Fruit fly (Drosophila melanogaster): ENCODE data around the gene CapaR.

CapaR gene

dm6 chr3L:21515823-21516715 lies 45.9 kb downstream of the CapaR start, which contains the start of the genes SAK and Cdk12 (continued):
- TF ChIP-seq CG13296 (GFP tag; optimal IDR thresholded peaks at IDR 0.05): peak; percentile 86
- TF ChIP-seq dimm (GFP tag; IDR thresholded peaks at IDR 0.05): peak; percentile 21; the same call in 1 of the 2 replicates
- TF ChIP-seq CG13894 (tag; optimal IDR thresholded peaks at IDR 0.05): peak; percentile 87
- peak; percentile 38 for TF ChIP-seq CG10431 (GFP tag; optimal IDR thresholded peaks at IDR 0.05)
- TF ChIP-seq Awh (GFP tag; IDR thresholded peaks at IDR 0.05): peak; percentile 70
- peak; percentile 80 for TF ChIP-seq CG17385 (GFP tag; optimal IDR thresholded peaks at IDR 0.05)
- peak; percentile 60 for TF ChIP-seq pum (GFP tag; optimal IDR thresholded peaks at IDR 0.05)
- peak; percentile 24 for TF ChIP-seq pfk (GFP tag; optimal IDR thresholded peaks at IDR 0.05)
- peak; percentile 91 for TF ChIP-seq bcd (GFP tag; optimal IDR thresholded peaks at IDR 0.05)
- peak; percentile 50; the same call in 2 of the 3 replicates for TF ChIP-seq croc (GFP tag; conservative IDR thresholded peaks at IDR 0.05)
- TF ChIP-seq Lim3 (GFP tag; IDR thresholded peaks at IDR 0.05): no peak
- TF ChIP-seq HLH54F (GFP tag; optimal IDR thresholded peaks at IDR 0.05): peak; percentile 74
- no peak for TF ChIP-seq CG1832 (GFP tag; optimal IDR thresholded peaks at IDR 0.05)
- TF ChIP-seq Hmx (GFP tag; optimal IDR thresholded peaks at IDR 0.05): no peak
- peak; percentile 78 for TF ChIP-seq CG31224 (GFP tag; IDR thresholded peaks at IDR 0.05)
- TF ChIP-seq Hmr (GFP tag; optimal IDR thresholded peaks at IDR 0.05): peak; percentile 88
- TF ChIP-seq sisA (GFP tag; IDR thresholded peaks at IDR 0.05): peak; percentile 86
- peak; percentile 71 for TF ChIP-seq Antp (GFP tag; optimal IDR thresholded peaks at IDR 0.05)
- no peak for TF ChIP-seq Neu2 (GFP tag; optimal IDR thresholded peaks at IDR 0.05; ENCODE audit: borderline replicate concordance)
- peak; percentile 79 for TF ChIP-seq Fer1 (GFP tag; optimal IDR thresholded peaks at IDR 0.05)
- peak; percentile 88 for TF ChIP-seq CG11456 (GFP tag; IDR thresholded peaks at IDR 0.05)
- peak; percentile 67; the same call in 2 of the 3 replicates for TF ChIP-seq jigr1 (GFP tag; IDR thresholded peaks at IDR 0.05)
- peak; percentile 89 for TF ChIP-seq CG8924 (tag; optimal IDR thresholded peaks at IDR 0.05)
- TF ChIP-seq hbn (GFP tag; IDR thresholded peaks at IDR 0.05; ENCODE audit: partially characterized antibody): no peak
- TF ChIP-seq CG7556 (GFP tag; optimal IDR thresholded peaks at IDR 0.05): peak; percentile 87
- peak; percentile 81 for TF ChIP-seq CG6272 (GFP tag; IDR thresholded peaks at IDR 0.05)
- TF ChIP-seq ci (GFP tag; IDR thresholded peaks at IDR 0.05): peak; percentile 74; the same call in 2 of the 3 replicates
- TF ChIP-seq CG32532 (GFP tag; IDR thresholded peaks at IDR 0.05): peak; percentile 87
- TF ChIP-seq Optix (GFP tag; IDR thresholded peaks at IDR 0.05): peak; percentile 65; the same call in 2 of the 3 replicates
- peak; percentile 47 for TF ChIP-seq chn (GFP tag; optimal IDR thresholded peaks at IDR 0.05)
- peak; percentile 49 for TF ChIP-seq tx (GFP tag; optimal IDR thresholded peaks at IDR 0.05)
- TF ChIP-seq CG15696 (tag; optimal IDR thresholded peaks at IDR 0.05): peak; percentile 85
- TF ChIP-seq her (GFP tag; optimal IDR thresholded peaks at IDR 0.05): no peak
- peak; percentile 33 for TF ChIP-seq CG1603 (tag; optimal IDR thresholded peaks at IDR 0.05)
- TF ChIP-seq ssp (GFP tag; IDR thresholded peaks at IDR 0.05): peak; percentile 97
- peak; percentile 55 for TF ChIP-seq shn (GFP tag; optimal IDR thresholded peaks at IDR 0.05)
- peak; percentile 86 for TF ChIP-seq CG9817 (tag; optimal IDR thresholded peaks at IDR 0.05)
- TF ChIP-seq Fer2 (tag; optimal IDR thresholded peaks at IDR 0.05): peak; percentile 73
- peak; percentile 75 for TF ChIP-seq al (GFP tag; IDR thresholded peaks at IDR 0.05)
- peak; percentile 55 for TF ChIP-seq Drgx (GFP tag; IDR thresholded peaks at IDR 0.05)
- peak; percentile 43 for TF ChIP-seq Mad (GFP tag; optimal IDR thresholded peaks at IDR 0.05)
- no peak for TF ChIP-seq CG33213 (GFP tag; optimal IDR thresholded peaks at IDR 0.05)
- peak; percentile 88 for TF ChIP-seq tio (GFP tag; optimal IDR thresholded peaks at IDR 0.05)
- peak; percentile 68 for TF ChIP-seq CG6654 (GFP tag; optimal IDR thresholded peaks at IDR 0.05)
- TF ChIP-seq CG14710 (tag; optimal IDR thresholded peaks at IDR 0.05): peak; percentile 94
- TF ChIP-seq Spps (tag; optimal IDR thresholded peaks at IDR 0.05): peak; percentile 55
- no peak for TF ChIP-seq CG14965 (GFP tag; optimal IDR thresholded peaks at IDR 0.05; ENCODE audit: borderline replicate concordance)
- TF ChIP-seq CG7987 (GFP tag; optimal IDR thresholded peaks at IDR 0.05): peak; percentile 52
- peak; percentile 89 for TF ChIP-seq lab (GFP tag; optimal IDR thresholded peaks at IDR 0.05)

All from whole organism, embryonic.